Fruit fly (Drosophila melanogaster): ENCODE results near the gene if.

The if gene

DNA sequence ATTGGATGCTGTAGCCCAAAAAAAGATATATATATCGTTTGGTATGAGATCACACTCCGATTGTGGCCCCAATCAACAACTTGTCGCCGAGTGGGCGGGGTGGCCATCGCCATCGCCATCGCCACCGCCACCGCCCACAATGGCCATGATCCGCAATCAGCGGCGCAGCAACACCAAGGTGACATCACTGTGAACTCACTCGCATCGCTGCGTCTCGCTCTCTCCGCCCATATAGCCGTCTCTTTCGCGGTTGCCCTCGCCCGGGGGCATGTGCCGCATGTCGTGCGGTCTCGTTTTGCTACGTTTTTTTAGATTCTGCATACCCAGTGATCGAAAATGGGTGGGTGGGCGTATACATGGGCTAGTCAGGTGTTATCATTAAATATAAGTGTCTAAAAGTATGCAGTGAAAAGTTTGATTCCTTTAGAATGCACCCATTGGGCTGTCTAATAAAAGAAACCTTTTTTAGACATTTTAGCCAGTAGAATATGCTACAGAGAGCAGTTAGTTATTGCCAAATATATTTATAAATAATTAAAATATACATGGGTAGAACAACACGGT, 16.3 kb downstream of the if start:
- no peak for TF ChIP-seq psq (GFP tag; optimal IDR thresholded peaks at IDR 0.05)

DNA sequence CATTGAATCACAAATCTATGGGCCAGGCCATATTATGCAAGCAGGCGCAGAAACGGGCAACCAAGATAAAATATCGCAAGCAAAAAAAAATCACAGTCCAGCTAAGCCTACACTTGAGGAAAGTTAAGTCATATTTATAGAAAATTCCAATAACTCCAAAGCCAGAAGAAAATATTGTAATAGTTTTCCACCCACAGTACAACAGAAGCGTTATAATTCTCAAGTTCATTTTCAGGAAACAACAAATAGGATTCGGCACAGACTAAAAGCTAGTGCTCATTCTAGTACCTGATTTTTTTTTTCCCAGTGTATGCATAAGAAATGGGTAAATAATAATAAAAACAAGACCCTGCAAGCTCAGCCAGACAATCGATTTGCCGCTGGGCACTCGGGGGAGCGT, 17.4 kb downstream of the if start:
- TF ChIP-seq foxo (GFP tag; optimal IDR thresholded peaks at IDR 0.05), result peak in 1 of 2 experiments; percentile 11
- no peak for TF ChIP-seq woc (GFP tag; optimal IDR thresholded peaks at IDR 0.05)

- TF ChIP-seq Hr83 (GFP tag; optimal IDR thresholded peaks at IDR 0.05; ENCODE audit: poor library complexity, severe bottlenecking) (no peak), ey (GFP tag; optimal IDR thresholded peaks at IDR 0.05) (peak; percentile 30), fru (GFP tag; optimal IDR thresholded peaks at IDR 0.05) (peak; percentile 60), Dfd (GFP tag; optimal IDR thresholded peaks at IDR 0.05) (no peak), HLH106 (tag; optimal IDR thresholded peaks at IDR 0.05) (peak; percentile 8), Myc (optimal IDR thresholded peaks at IDR 0.05) (no peak), foxo (GFP tag; optimal IDR thresholded peaks at IDR 0.05) (peak in 1 of 2 experiments; percentile 55), tai (GFP tag; optimal IDR thresholded peaks at IDR 0.05) (no peak), h (GFP tag; optimal IDR thresholded peaks at IDR 0.05) (peak; percentile 42), rgr (GFP tag; optimal IDR thresholded peaks at IDR 0.05) (peak; percentile 0), OdsH (GFP tag; optimal IDR thresholded peaks at IDR 0.05) (peak; percentile 20), Hnf4 (GFP tag; optimal IDR thresholded peaks at IDR 0.05) (peak; percentile 19), woc (GFP tag; optimal IDR thresholded peaks at IDR 0.05) (peak; percentile 75)
These were observed 18.3 kb downstream of the if start for dm6 chrX:16764955-16765354.

dm6 chrX:16761531-16761930, 21.7 kb downstream of the if start:
- peak; percentile 90 for TF ChIP-seq woc (GFP tag; optimal IDR thresholded peaks at IDR 0.05)
- no peak for TF ChIP-seq tai (GFP tag; optimal IDR thresholded peaks at IDR 0.05)
- no peak for TF ChIP-seq Dif (GFP tag; optimal IDR thresholded peaks at IDR 0.05; ENCODE audit: partially characterized antibody)
- TF ChIP-seq CG9705 (GFP tag; optimal IDR thresholded peaks at IDR 0.05), result no peak
- no peak for TF ChIP-seq jim (GFP tag; optimal IDR thresholded peaks at IDR 0.05)
- TF ChIP-seq lola (GFP tag; optimal IDR thresholded peaks at IDR 0.05), result no peak
- no peak for TF ChIP-seq Hr83 (GFP tag; optimal IDR thresholded peaks at IDR 0.05; ENCODE audit: poor library complexity, severe bottlenecking)
- peak; percentile 77 for TF ChIP-seq h (GFP tag; optimal IDR thresholded peaks at IDR 0.05)
- peak; percentile 71 for TF ChIP-seq HLH106 (tag; optimal IDR thresholded peaks at IDR 0.05)
- no peak for TF ChIP-seq Hr78 (GFP tag; optimal IDR thresholded peaks at IDR 0.05)
- TF ChIP-seq fru (GFP tag; optimal IDR thresholded peaks at IDR 0.05), result peak; percentile 76
- TF ChIP-seq Hnf4 (GFP tag; optimal IDR thresholded peaks at IDR 0.05), result peak; percentile 35
- no peak for TF ChIP-seq dl (GFP tag; optimal IDR thresholded peaks at IDR 0.05; ENCODE audit: insufficient read depth in 1 of 2, partially characterized antibody in 2 of 2)
- peak; percentile 69 for TF ChIP-seq rgr (GFP tag; optimal IDR thresholded peaks at IDR 0.05)
- TF ChIP-seq dsf (GFP tag; optimal IDR thresholded peaks at IDR 0.05; ENCODE audit: borderline replicate concordance), result no peak
- no peak for TF ChIP-seq Mio (GFP tag; optimal IDR thresholded peaks at IDR 0.05)
- no peak for TF ChIP-seq sv (GFP tag; optimal IDR thresholded peaks at IDR 0.05)
- TF ChIP-seq CG32264 (GFP tag; optimal IDR thresholded peaks at IDR 0.05), result no peak
- TF ChIP-seq Abd-B (GFP tag; optimal IDR thresholded peaks at IDR 0.05), result no peak
- TF ChIP-seq CrebA (GFP tag; optimal IDR thresholded peaks at IDR 0.05; ENCODE audit: borderline replicate concordance), result no peak
- no peak for TF ChIP-seq Rel (GFP tag; optimal IDR thresholded peaks at IDR 0.05)
- TF ChIP-seq Rel (tag; optimal IDR thresholded peaks at IDR 0.05), result no peak
- TF ChIP-seq Dfd (GFP tag; optimal IDR thresholded peaks at IDR 0.05), result no peak
- peak in 1 of 2 experiments; percentile 76 for TF ChIP-seq foxo (GFP tag; optimal IDR thresholded peaks at IDR 0.05)
- TF ChIP-seq sage (GFP tag; optimal IDR thresholded peaks at IDR 0.05), result peak; percentile 61
- TF ChIP-seq dmrt93B (GFP tag; optimal IDR thresholded peaks at IDR 0.05), result peak; percentile 64
- TF ChIP-seq usp (GFP tag; optimal IDR thresholded peaks at IDR 0.05), result no peak
- no peak for TF ChIP-seq Jra (GFP tag; optimal IDR thresholded peaks at IDR 0.05)
- TF ChIP-seq ey (GFP tag; optimal IDR thresholded peaks at IDR 0.05), result peak; percentile 68
- TF ChIP-seq psq (GFP tag; optimal IDR thresholded peaks at IDR 0.05), result peak; percentile 58
- peak; percentile 67 for TF ChIP-seq Sp1 (GFP tag; optimal IDR thresholded peaks at IDR 0.05)
- TF ChIP-seq OdsH (GFP tag; optimal IDR thresholded peaks at IDR 0.05), result peak; percentile 42
- TF ChIP-seq brk (GFP tag; optimal IDR thresholded peaks at IDR 0.05), result no peak
- TF ChIP-seq GATAd (GFP tag; optimal IDR thresholded peaks at IDR 0.05), result no peak
- TF ChIP-seq N (GFP tag; optimal IDR thresholded peaks at IDR 0.05), result no peak
- TF ChIP-seq Vsx2 (GFP tag; optimal IDR thresholded peaks at IDR 0.05; ENCODE audit: partially characterized antibody), result no peak
- TF ChIP-seq pan (optimal IDR thresholded peaks at IDR 0.05), result no peak
- no peak for TF ChIP-seq Myc (optimal IDR thresholded peaks at IDR 0.05)
- peak; percentile 69 for TF ChIP-seq br (GFP tag; optimal IDR thresholded peaks at IDR 0.05)

Measured in whole organism, wandering third instar larva.